Fruit fly (Drosophila melanogaster) Kc167 (cell line): ENCODE measurements around the gene TotE.

Experiments
- Sin3A ChIP-seq: fragments of >200 bp; optimal IDR thresholded peaks from 2 replicates; lab custom pipeline; 2018; ENCODE audit warnings: missing external identifiers
- h ChIP-seq: fragments of >200 bp; optimal IDR thresholded peaks from 3 replicates; lab custom pipeline; 2018; ENCODE audit warnings: missing external identifiers
- psq ChIP-seq: fragments of >200 bp; optimal IDR thresholded peaks from 2 replicates; lab custom pipeline; 2017; ENCODE audit warnings: missing external identifiers

DNA sequence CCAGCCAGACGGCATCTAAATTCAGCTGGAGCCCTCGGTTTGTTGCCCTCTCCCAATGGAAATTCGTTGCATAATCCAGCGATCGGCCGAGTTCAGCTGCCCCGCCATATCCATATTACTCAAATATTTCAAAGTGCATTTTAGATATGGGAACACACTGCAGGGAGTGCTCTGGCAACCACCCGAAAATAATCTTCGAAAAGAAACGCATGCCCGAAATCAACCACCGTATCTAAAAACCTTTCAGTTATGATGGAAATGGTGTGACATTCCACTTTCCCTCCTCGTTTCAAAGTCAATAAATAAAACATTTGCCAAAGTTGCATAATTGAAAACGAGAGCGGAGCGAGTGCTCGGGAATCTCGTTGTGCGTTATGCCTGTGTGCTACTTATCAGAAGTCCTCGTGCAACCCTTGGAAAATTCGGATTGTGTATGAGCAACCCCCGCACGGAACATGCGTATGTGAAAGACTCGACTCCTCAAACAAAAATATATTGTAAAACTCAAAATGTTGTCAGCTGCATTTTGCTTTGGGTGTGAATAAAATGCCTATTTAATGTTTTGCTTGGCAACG is 10.5 kb downstream of the TotE start:
- TF ChIP-seq h (lab: Kevin White, UChicago) (no peak), Sin3A (no peak), psq (no peak)
